Fruit fly (Drosophila melanogaster): ENCODE results near the gene CG43085.

CG43085 gene

DNA sequence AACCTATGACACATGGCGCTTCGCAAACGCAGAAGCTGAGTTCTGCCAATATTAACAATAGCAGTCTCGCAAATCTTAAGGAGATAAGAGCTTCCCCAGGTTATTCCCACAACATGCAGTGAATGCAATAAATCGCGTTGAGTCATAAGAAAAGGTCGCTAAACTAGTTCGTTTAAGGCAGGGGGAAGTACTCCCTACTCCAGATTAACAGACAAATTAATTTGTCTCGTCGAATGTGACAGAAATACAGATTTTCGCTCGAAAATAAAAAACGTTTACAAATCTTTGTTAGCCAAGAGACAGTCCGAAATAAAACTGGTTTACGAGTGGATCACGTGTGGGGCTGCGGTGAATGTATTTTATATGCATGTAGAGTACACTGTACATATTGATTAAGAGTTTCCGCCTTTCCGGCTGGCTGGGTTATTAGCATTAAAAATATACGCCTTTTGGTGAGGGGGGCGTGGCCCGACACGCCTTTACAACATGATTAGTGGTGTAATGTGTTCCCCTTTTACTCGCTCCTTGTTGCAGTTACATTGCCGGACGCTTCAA, 20.9 kb downstream of the CG43085 start:
- no peak for TF ChIP-seq CG17801 (GFP tag; optimal IDR thresholded peaks at IDR 0.05; ENCODE audit: partially characterized antibody)

DNA sequence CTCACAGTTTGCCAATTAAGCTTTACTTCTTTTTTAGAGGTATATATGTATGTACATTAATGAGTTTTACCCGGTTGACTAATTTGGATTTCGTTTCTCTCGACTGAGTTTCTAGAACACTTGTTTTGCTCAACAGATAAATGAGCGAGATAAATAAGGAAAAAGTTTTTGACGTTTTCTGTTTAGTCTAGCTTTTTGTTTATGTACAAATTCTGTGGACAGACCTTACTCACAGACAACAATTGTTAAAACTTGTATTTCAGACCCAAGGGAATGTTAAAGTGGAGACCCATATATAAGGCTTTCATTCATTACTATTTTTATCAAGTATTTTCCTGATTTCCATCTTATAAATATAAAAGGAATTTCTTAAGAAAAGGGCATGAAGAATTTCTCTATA, 21.5 kb downstream of the CG43085 start:
- no peak for TF ChIP-seq CG17801 (GFP tag; optimal IDR thresholded peaks at IDR 0.05; ENCODE audit: partially characterized antibody)

DNA sequence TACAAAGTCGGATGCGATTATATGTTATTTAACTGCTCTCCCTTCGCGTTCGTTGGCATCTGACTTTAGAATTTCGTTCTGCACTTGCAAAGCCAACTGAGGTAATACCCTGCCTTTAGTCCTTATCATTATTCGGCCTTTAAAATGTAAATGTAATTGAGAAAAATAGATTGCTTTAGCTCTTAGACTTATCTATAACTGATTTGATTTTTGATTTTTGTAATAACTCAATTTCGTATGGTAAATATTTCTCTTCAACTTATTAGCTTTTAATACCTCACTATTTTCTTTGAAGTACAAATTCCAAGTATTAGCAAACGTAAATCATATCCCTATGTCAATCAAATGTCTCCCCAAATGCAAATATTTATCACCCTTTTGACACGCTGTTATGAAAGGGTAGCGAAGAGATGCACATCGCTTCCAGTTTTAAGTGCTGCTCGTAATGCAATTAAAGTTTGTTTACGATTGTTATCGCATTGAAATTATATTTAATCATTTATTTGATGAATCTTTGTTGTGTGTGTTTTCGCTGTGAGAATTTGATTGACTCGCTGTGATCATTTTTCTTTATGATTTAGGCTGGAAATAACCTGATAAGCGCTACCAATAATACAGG, 22.2 kb downstream of the CG43085 start:
- TF ChIP-seq CG17801 (GFP tag; optimal IDR thresholded peaks at IDR 0.05; ENCODE audit: partially characterized antibody): no peak

DNA sequence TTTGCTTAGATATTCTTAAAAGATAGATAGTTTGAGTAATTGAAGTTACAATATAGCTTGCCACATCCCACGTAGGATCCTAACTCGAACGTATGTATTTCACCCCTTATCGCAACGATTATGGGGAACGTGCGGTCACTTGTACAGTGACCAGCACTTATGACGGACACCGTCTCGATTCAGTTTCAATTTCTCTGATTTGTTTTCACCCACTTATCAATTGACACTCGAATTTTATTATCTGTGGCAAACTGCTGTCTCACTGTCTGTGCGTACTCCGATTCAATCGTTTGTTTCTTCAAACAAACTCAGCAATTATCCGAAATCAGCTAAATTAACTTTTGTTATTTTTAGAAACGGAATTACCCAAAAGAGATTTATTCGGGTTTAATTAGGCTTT, 23.6 kb downstream of the CG43085 start:
- no peak for TF ChIP-seq CG17801 (GFP tag; optimal IDR thresholded peaks at IDR 0.05; ENCODE audit: partially characterized antibody)

DNA sequence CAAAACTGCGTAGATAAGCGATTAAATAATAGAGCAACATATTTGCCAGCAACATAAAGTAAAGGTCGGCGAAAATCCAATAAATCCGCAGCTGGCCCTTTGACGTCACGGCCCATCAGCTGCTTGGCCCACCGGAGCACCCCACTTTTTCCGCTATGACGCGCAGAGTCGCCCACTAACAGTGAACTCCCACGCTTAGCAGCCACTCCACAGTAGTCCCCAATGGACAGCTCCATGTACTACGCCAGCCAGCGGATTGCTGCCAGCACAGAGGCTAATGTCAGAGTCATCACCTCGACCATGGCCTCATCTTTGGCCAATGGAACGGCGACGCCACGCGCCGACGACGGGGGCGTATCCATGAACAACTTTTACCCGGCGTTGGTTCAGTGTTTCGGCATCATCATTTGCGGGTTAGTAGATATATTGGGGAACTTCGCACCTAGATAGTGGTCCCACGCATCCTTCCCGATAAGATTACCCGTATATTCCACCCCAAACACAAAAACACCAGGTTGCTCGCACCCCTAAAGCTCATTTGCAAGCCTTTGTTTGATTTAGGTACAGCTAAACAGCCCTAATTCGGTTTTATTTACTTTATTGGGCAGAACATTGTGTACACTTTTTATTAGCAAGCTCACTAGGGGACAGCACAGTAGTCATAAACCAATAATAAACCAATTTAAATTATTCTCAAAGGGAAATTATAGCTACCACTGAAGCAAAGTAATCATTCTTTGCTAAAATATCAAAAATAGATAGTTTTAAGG, 24.3 kb downstream of the CG43085 start:
- TF ChIP-seq CG17801 (GFP tag; optimal IDR thresholded peaks at IDR 0.05; ENCODE audit: partially characterized antibody): no peak

DNA sequence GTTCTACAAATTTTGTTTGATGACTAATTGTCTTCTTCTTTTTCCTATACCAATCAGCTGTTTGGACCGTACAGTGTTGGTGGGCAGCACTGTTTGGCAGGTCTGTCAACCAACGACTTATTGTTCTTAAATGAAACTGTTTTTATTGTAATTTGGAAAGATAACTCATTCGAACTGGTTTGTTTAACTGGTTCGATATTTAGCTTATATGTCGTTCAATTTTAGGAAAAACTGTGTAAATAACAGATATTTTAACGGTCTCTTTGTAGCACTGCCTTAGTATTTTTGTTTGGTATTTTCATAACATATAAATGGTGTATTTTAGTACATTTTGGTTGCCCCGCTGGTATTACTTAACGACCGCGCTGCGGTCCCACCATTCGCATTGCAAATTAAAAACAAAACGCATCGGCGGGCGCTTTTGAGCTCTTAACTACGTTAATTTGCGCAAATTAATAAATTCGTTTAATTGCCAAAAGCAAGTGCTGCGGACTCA, 25.0 kb downstream of the CG43085 start, which contains the start of the genes Vps60 and anchor:
TSS of gene Vps60 (minus strand) at position 175 of the 496 bp plus-strand sequence.
TSS of gene anchor (plus strand) at position 374 of the 496 bp plus-strand sequence.
- TF ChIP-seq CG17801 (GFP tag; optimal IDR thresholded peaks at IDR 0.05; ENCODE audit: partially characterized antibody): peak; percentile 82

DNA sequence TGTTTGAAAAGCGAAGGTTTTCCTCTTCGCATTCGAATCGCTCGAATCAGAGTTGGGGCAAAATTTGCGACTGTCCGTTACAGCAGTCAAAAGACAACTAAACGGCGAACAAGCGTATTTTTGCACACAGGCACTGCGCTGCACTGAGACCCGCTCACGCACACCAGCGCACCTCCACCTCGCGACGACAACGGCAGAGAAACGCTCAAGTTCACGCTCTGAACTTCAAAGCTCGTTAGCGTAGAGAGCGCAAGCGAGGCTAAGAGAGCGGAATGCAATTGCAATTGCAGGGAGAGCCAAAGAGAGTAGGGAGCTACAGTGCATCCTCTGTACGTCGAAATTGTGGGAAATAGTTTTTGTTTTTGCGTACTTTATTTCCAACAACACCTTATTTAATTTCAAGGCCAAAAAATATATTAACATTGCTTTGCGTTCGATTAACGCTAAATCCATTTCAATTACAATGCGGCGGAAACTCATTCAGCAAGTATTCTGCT, 27.3 kb downstream of the CG43085 start, which contains the start of gene Eip74EF:
TSS of gene Eip74EF (minus strand) at position 117 of the 497 bp plus-strand sequence.
- TF ChIP-seq CG17801 (GFP tag; optimal IDR thresholded peaks at IDR 0.05; ENCODE audit: partially characterized antibody): peak; percentile 76

DNA sequence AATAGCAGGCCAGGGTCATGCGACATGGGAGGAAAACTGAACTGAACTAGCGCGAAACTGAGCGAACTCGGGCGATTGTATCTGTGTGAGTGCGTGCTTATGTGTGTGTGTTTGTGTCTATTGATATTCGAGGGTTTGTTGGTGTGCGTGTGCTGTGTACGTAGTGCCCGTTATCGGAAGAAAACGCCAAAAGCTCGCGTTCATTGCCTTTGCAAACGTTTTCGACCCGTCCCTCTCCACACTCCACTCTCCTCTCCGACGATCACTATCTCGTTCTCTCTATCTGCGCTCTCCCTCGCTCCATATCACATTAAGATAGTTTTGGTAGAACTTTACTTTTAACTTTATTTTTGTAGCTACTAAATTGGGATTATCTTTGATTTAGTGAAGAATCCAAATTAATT, 29.7 kb downstream of the CG43085 start:
- TF ChIP-seq CG17801 (GFP tag; optimal IDR thresholded peaks at IDR 0.05; ENCODE audit: partially characterized antibody): no peak

DNA sequence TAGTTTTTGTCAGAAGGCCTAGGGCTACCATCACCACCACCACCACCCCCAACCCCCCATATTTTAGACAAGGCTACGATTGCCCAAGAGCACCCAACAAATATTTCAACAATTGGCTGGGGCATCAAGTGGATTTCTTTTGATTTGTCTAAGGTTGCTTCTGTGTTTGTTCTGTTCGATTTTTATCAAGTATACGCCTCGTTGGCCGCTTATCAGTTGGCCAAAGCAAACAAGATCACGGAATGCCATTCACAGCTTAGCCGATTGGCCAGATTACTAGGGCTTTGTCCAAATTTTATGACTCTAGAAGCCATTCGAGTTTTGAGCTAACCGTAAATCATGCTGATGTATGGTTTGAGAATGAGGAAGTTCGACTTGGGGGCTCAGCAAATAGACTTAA, 30.7 kb downstream of the CG43085 start:
- TF ChIP-seq CG17801 (GFP tag; optimal IDR thresholded peaks at IDR 0.05; ENCODE audit: partially characterized antibody): no peak

DNA sequence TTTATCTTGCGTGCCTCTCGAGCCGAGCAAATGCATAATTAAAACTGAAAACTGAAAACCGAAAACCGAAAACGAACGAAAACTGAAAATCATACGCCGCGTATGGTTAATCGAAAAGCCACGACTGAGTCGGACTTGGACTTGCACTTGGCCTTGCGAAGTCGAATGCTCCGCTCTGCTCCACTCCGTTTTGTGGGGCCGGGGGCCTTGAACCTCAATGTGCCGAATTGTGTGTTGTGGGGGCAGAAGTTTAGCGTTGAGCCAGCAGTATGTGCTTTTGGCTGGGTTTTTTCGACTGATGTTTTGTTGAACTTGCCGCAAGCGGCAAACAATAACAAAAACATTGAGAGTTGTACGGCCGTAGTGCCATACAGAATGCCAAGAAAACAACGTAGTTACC, 31.3 kb downstream of the CG43085 start:
- TF ChIP-seq CG17801 (GFP tag; optimal IDR thresholded peaks at IDR 0.05; ENCODE audit: partially characterized antibody): no peak

DNA sequence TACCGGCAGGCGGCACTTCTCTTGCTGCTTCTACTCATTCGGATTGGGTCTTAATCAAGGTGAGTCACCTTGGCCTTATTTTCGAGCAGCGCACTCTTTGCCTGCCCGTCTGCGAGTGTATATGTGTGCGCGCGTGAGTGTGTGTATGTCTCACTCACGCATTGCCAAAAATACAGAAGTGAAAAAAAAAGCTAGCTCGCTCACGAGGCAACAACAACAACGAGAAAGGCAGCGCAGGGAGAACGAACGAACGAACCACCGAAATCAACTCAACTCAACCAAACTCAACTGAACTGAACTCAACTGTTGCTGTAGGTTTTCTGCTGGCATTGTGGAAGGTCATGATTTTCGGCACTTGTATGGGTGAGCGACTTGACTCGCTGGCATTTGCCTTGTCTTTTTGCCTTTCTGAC, 32.6 kb downstream of the CG43085 start:
- no peak for TF ChIP-seq CG17801 (GFP tag; optimal IDR thresholded peaks at IDR 0.05; ENCODE audit: partially characterized antibody)

DNA sequence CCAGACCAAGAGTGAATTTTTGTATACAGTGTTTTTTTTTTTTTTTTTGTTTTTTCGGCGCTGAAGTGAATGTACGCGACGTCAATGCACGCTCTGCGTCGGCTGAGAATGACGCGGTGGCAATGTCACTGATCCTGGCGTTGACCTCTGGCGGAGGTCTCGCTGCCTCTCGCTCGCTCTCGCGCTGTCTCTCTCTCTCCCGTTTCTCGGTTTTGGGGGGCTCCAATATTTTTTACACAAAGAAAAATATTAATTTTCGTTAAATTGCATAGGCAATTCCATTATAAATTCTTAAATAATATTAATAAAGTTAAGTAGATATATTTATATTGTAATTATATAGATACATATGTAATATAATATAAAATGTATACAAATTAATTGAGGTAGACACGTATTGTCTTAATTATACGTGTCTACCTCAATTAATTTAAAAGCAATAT, 33.2 kb downstream of the CG43085 start:
- TF ChIP-seq CG17801 (GFP tag; optimal IDR thresholded peaks at IDR 0.05; ENCODE audit: partially characterized antibody): no peak

DNA sequence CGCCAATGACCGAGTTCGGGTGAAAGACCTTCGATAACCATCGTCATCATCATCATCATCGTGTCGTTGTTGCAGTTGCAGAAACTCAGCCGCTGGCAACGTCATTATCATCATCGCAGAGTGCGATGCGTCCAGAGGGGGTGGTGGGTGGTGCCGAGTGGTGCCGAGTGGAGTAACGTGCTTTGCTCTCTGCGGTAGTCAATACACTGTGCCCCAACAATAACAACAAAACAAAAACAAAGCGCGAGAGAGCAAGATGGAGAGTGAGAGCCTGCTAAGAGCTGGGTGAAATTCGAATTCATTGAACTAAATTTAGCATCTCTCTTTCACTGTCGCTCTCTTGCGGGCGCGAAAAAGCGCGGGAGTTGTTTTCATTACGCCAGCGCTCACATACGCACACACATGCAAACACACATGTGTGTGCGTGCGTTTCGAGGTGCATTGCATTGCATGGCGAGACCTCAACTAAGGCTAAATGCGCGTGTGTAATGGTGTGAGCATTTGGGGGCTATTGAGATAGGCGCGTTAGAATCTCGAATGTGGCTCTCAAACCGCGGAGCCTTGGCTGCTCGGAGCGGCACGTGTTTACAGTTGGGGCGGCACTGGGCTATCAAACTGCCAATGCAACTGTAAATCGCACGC, 34.6 kb downstream of the CG43085 start:
- peak; percentile 14 for TF ChIP-seq CG17801 (GFP tag; optimal IDR thresholded peaks at IDR 0.05; ENCODE audit: partially characterized antibody)

DNA sequence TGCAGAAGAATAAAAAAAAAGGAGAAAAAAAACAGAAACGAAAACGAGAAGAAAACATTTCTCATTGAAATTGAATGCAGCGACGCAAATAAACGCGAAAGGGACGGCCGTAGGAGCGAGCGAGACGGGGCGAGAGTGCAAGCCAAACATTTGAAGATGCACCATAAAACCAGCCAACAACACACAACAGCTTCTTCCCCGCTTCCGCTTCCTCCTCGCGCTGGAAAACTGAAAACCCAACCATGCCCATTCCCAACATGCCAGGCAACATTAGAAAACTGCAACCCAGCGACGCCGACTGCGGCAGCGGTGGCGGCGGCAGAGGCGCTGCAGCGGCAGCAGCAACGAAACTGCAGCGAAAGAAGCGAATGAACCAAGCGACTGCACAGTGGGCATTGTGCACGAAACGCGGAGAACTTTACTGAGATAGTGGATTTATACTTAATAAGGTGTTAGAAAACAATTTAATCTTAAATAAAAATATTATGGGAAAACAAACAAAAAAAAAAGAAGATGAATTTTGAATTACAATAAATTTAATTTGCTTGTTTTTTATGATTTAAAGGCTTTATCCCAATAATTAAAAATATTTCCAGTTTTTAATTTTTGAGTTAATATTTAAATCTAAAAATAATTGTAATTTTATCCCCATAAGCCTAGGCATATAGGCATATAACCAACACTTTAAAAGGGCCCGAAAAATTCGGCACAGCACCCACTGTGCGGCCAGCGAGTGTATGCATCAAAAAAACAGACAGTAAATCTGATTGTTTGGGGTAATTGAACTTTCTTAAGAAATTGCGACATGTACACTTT, 35.4 kb downstream of the CG43085 start:
- TF ChIP-seq CG17801 (GFP tag; optimal IDR thresholded peaks at IDR 0.05; ENCODE audit: partially characterized antibody): peak; percentile 31

Measured in ovary, adult (tissue).